Fruit fly (Drosophila melanogaster) whole organism, embryonic: ENCODE data around the gene trr.

Experiments used
- C15 ChIP-seq: fragments of 200-800 bp; sonication (Bioruptor generic); IDR thresholded peaks from 3 replicates; pipeline ENCODE4 v1.3.6; 2022; ENCODE audit warnings: missing biosample characterization, missing genetic modification characterization
- CG10431 ChIP-seq: fragments of 200-800 bp; sonication (Bioruptor generic); optimal IDR thresholded peaks from 3 replicates; lab custom pipeline; 2018; ENCODE audit warnings: missing biosample characterization, mild to moderate bottlenecking, missing genetic modification characterization
- CG10543 ChIP-seq: fragments of 200-800 bp; sonication (Bioruptor generic); optimal IDR thresholded peaks from 3 replicates; lab custom pipeline; 2017; ENCODE audit warnings: missing biosample characterization, mild to moderate bottlenecking, missing genetic modification characterization, moderate library complexity
- CG11093 ChIP-seq: fragments of 200-800 bp; sonication (Bioruptor generic); IDR thresholded peaks from 3 replicates; pipeline ENCODE4 v1.3.6; 2022; ENCODE audit warnings: missing biosample characterization, missing genetic modification characterization
- CG11398 ChIP-seq: fragments of 200-800 bp; sonication (Bioruptor generic); optimal IDR thresholded peaks from 2 replicates; lab custom pipeline; 2016; ENCODE audit warnings: missing biosample characterization, missing genetic modification characterization
- CG13424 ChIP-seq: fragments of 200-800 bp; sonication (Bioruptor generic); optimal IDR thresholded peaks from 2 replicates; lab custom pipeline; 2019; ENCODE audit warnings: missing biosample characterization, mild to moderate bottlenecking, missing genetic modification characterization, moderate library complexity
- CG14050 ChIP-seq: fragments of 200-800 bp; sonication (Bioruptor generic); IDR thresholded peaks from 3 replicates; pipeline ENCODE4 v1.3.6; 2022; ENCODE audit warnings: missing biosample characterization, missing genetic modification characterization
- CG16813 ChIP-seq: fragments of 200-800 bp; sonication (Bioruptor generic); IDR thresholded peaks from 3 replicates; pipeline ENCODE4 v1.3.6; 2022; ENCODE audit warnings: missing biosample characterization, missing genetic modification characterization; ENCODE audit not compliant: partially characterized antibody
- CG17361 ChIP-seq: fragments of 200-800 bp; sonication (Bioruptor generic); IDR thresholded peaks from 3 replicates; pipeline ENCODE4 v1.3.6; 2022; ENCODE audit warnings: missing biosample characterization, missing genetic modification characterization
- CG1792 ChIP-seq: fragments of 200-800 bp; sonication (Bioruptor generic); optimal IDR thresholded peaks from 2 replicates; lab custom pipeline; 2016; ENCODE audit warnings: missing biosample characterization, missing genetic modification characterization
- CG18764 ChIP-seq: fragments of 200-800 bp; sonication (Bioruptor generic); optimal IDR thresholded peaks from 3 replicates; lab custom pipeline; 2016; ENCODE audit warnings: missing biosample characterization, missing genetic modification characterization
- CG2116 ChIP-seq: fragments of 200-800 bp; sonication (Bioruptor generic); optimal IDR thresholded peaks from 3 replicates; lab custom pipeline; 2018; ENCODE audit warnings: missing biosample characterization, mild to moderate bottlenecking, missing genetic modification characterization
- CG31365 ChIP-seq: fragments of 200-800 bp; sonication (Bioruptor generic); optimal IDR thresholded peaks from 2 replicates; lab custom pipeline; 2018; ENCODE audit warnings: missing biosample characterization, mild to moderate bottlenecking, missing genetic modification characterization
- CG32767 ChIP-seq: fragments of 200-800 bp; sonication (Bioruptor generic); IDR thresholded peaks from 2 replicates; pipeline ENCODE4 v1.3.6; 2022; ENCODE audit warnings: missing biosample characterization, missing genetic modification characterization
- CG3995 ChIP-seq: fragments of 200-800 bp; sonication (Bioruptor generic); optimal IDR thresholded peaks from 3 replicates; lab custom pipeline; 2016; ENCODE audit warnings: missing biosample characterization, missing genetic modification characterization
- CG42726 ChIP-seq: fragments of 200-800 bp; sonication (Bioruptor generic); IDR thresholded peaks from 2 replicates; pipeline ENCODE4 v1.3.6; 2022; ENCODE audit warnings: missing biosample characterization, missing genetic modification characterization; ENCODE audit not compliant: partially characterized antibody
- CG8765 ChIP-seq: fragments of 200-800 bp; sonication (Bioruptor generic); IDR thresholded peaks from 2 replicates; pipeline ENCODE4 v1.3.6; 2022; ENCODE audit warnings: missing biosample characterization, missing genetic modification characterization
- CG8924 ChIP-seq: fragments of 200-800 bp; optimal IDR thresholded peaks from 3 replicates; lab custom pipeline; 2019; ENCODE audit warnings: missing biosample characterization, mild to moderate bottlenecking, missing genetic modification characterization, moderate library complexity
- CG9727 ChIP-seq: fragments of 200-800 bp; sonication (Bioruptor generic); optimal IDR thresholded peaks from 3 replicates; lab custom pipeline; 2017; ENCODE audit warnings: missing biosample characterization, mild to moderate bottlenecking, missing genetic modification characterization
- CG9876 ChIP-seq: fragments of 200-800 bp; sonication (Bioruptor generic); optimal IDR thresholded peaks from 2 replicates; lab custom pipeline; 2016; ENCODE audit warnings: missing biosample characterization, missing genetic modification characterization
- Camta ChIP-seq: fragments of 200-800 bp; sonication (Bioruptor generic); optimal IDR thresholded peaks from 2 replicates; lab custom pipeline; 2016; ENCODE audit warnings: missing biosample characterization, missing genetic modification characterization
- Deaf1 ChIP-seq: fragments of 200-800 bp; optimal IDR thresholded peaks from 3 replicates; lab custom pipeline; 2019; ENCODE audit warnings: missing biosample characterization, mild to moderate bottlenecking, missing genetic modification characterization, moderate library complexity
- Drgx ChIP-seq: fragments of 200-800 bp; sonication (Bioruptor generic); IDR thresholded peaks from 2 replicates; pipeline ENCODE4 v1.3.6; 2022; ENCODE audit warnings: missing biosample characterization, missing genetic modification characterization
- Ets97D ChIP-seq: fragments of 200-800 bp; sonication (Bioruptor generic); optimal IDR thresholded peaks from 3 replicates; lab custom pipeline; 2016; ENCODE audit warnings: missing biosample characterization, missing genetic modification characterization
- Fer2 ChIP-seq: fragments of 200-800 bp; sonication (Bioruptor generic); optimal IDR thresholded peaks from 2 replicates; lab custom pipeline; 2018; ENCODE audit warnings: missing biosample characterization, mild to moderate bottlenecking, missing genetic modification characterization, moderate library complexity
- HLH54F ChIP-seq: fragments of 200-800 bp; sonication (Bioruptor generic); optimal IDR thresholded peaks from 3 replicates; lab custom pipeline; 2016; ENCODE audit warnings: missing biosample characterization, missing genetic modification characterization
- HmgZ ChIP-seq: fragments of 200-800 bp; sonication (Bioruptor generic); optimal IDR thresholded peaks from 2 replicates; lab custom pipeline; 2018; ENCODE audit warnings: missing biosample characterization, mild to moderate bottlenecking, missing genetic modification characterization
- Hmr ChIP-seq: fragments of 200-800 bp; sonication (Bioruptor generic); optimal IDR thresholded peaks from 3 replicates; lab custom pipeline; 2017; ENCODE audit warnings: mild to moderate bottlenecking, missing biosample characterization, missing genetic modification reagents, missing genetic modification characterization
- Hr3 ChIP-seq: fragments of 200-800 bp; sonication (Bioruptor generic); optimal IDR thresholded peaks from 3 replicates; lab custom pipeline; 2016; ENCODE audit warnings: missing biosample characterization, missing genetic modification characterization
- Kr ChIP-seq: fragments of 200-800 bp; sonication (Bioruptor generic); optimal IDR thresholded peaks from 2 replicates; lab custom pipeline; 2017; ENCODE audit warnings: missing biosample characterization, mild to moderate bottlenecking, missing genetic modification characterization
- Nf-YB ChIP-seq: fragments of 200-800 bp; sonication (Bioruptor generic); optimal IDR thresholded peaks from 3 replicates; lab custom pipeline; 2019; ENCODE audit warnings: missing biosample characterization, mild to moderate bottlenecking, missing genetic modification characterization, moderate library complexity
- Opbp ChIP-seq: fragments of 200-800 bp; sonication (Bioruptor generic); IDR thresholded peaks from 3 replicates; pipeline ENCODE4 v1.3.6; 2022; ENCODE audit warnings: missing biosample characterization, missing genetic modification characterization; ENCODE audit not compliant: partially characterized antibody
- Rfx ChIP-seq: fragments of 200-800 bp; sonication (Bioruptor generic); IDR thresholded peaks from 2 replicates; pipeline ENCODE4 v1.3.6; 2022; ENCODE audit warnings: missing biosample characterization, missing genetic modification characterization
- Spps ChIP-seq: fragments of 200-800 bp; sonication (Bioruptor generic); optimal IDR thresholded peaks from 2 replicates; lab custom pipeline; 2018; ENCODE audit warnings: missing biosample characterization, mild to moderate bottlenecking, missing genetic modification characterization
- Ssrp ChIP-seq: fragments of 200-800 bp; sonication (Bioruptor generic); optimal IDR thresholded peaks from 2 replicates; lab custom pipeline; 2018; ENCODE audit warnings: missing biosample characterization, mild to moderate bottlenecking, missing genetic modification characterization, moderate library complexity
- Tbp ChIP-seq: fragments of >200 bp; optimal IDR thresholded peaks from 2 replicates; lab custom pipeline; 2018; ENCODE audit warnings: missing biosample characterization, missing genetic modification characterization
- cas ChIP-seq: fragments of 200-800 bp; sonication (Bioruptor generic); IDR thresholded peaks from 2 replicates; pipeline ENCODE4 v1.3.6; 2022; ENCODE audit warnings: missing biosample characterization, missing genetic modification characterization
- cg ChIP-seq: fragments of 200-800 bp; sonication (Bioruptor generic); optimal IDR thresholded peaks from 3 replicates; lab custom pipeline; 2019; ENCODE audit warnings: missing biosample characterization, mild to moderate bottlenecking, missing genetic modification characterization, moderate library complexity
- dati ChIP-seq: fragments of 200-800 bp; sonication (Bioruptor generic); IDR thresholded peaks from 2 replicates; pipeline ENCODE4 v1.3.6; 2022; ENCODE audit warnings: missing biosample characterization, missing genetic modification characterization
- dm ChIP-seq: fragments of 200-800 bp; sonication (Bioruptor generic); optimal IDR thresholded peaks from 3 replicates; lab custom pipeline; 2016; ENCODE audit warnings: missing biosample characterization, missing genetic modification characterization
- en ChIP-seq: fragments of 200-800 bp; sonication (Bioruptor generic); optimal IDR thresholded peaks from 2 replicates; lab custom pipeline; 2016; ENCODE audit warnings: missing biosample characterization, missing genetic modification characterization
- ken ChIP-seq: fragments of 200-800 bp; sonication (Bioruptor generic); IDR thresholded peaks from 3 replicates; pipeline ENCODE4 v1.3.6; 2022; ENCODE audit warnings: missing biosample characterization, missing genetic modification characterization
- kni ChIP-seq: fragments of 200-800 bp; sonication (Bioruptor generic); optimal IDR thresholded peaks from 3 replicates; lab custom pipeline; 2017; ENCODE audit warnings: mild to moderate bottlenecking, missing biosample characterization, missing genetic modification reagents, missing genetic modification characterization
- lilli ChIP-seq: fragments of 200-800 bp; sonication (Bioruptor generic); optimal IDR thresholded peaks from 3 replicates; lab custom pipeline; 2016; ENCODE audit warnings: missing biosample characterization, missing genetic modification characterization
- nerfin-1 ChIP-seq: fragments of 200-800 bp; sonication (Bioruptor generic); optimal IDR thresholded peaks from 3 replicates; lab custom pipeline; 2019; ENCODE audit warnings: missing biosample characterization, mild to moderate bottlenecking, missing genetic modification characterization, moderate library complexity
- phol ChIP-seq: fragments of 200-800 bp; sonication (Bioruptor generic); optimal IDR thresholded peaks from 3 replicates; lab custom pipeline; 2018; ENCODE audit warnings: missing biosample characterization, mild to moderate bottlenecking, missing genetic modification characterization, moderate library complexity
- sim ChIP-seq: fragments of 200-800 bp; sonication (Bioruptor generic); IDR thresholded peaks from 2 replicates; pipeline ENCODE4 v1.3.6; 2022; ENCODE audit warnings: missing biosample characterization, missing genetic modification characterization
- sqz ChIP-seq: fragments of 200-800 bp; sonication (Bioruptor generic); optimal IDR thresholded peaks from 3 replicates; lab custom pipeline; 2018; ENCODE audit warnings: missing biosample characterization, mild to moderate bottlenecking, missing genetic modification characterization
- ssp ChIP-seq: fragments of 200-800 bp; sonication (Bioruptor generic); IDR thresholded peaks from 2 replicates; pipeline ENCODE4 v1.3.6; 2022; ENCODE audit warnings: missing biosample characterization, missing genetic modification characterization
- tap ChIP-seq: fragments of 200-800 bp; optimal IDR thresholded peaks from 3 replicates; lab custom pipeline; 2019; ENCODE audit warnings: missing biosample characterization, mild to moderate bottlenecking, missing genetic modification characterization, moderate library complexity
- yki ChIP-seq: fragments of >200 bp; optimal IDR thresholded peaks from 3 replicates; lab custom pipeline; 2018
- zfh2 ChIP-seq: fragments of 200-800 bp; sonication (Bioruptor generic); optimal IDR thresholded peaks from 2 replicates; lab custom pipeline; 2016; ENCODE audit warnings: missing biosample characterization, missing genetic modification characterization

The trr gene

DNA sequence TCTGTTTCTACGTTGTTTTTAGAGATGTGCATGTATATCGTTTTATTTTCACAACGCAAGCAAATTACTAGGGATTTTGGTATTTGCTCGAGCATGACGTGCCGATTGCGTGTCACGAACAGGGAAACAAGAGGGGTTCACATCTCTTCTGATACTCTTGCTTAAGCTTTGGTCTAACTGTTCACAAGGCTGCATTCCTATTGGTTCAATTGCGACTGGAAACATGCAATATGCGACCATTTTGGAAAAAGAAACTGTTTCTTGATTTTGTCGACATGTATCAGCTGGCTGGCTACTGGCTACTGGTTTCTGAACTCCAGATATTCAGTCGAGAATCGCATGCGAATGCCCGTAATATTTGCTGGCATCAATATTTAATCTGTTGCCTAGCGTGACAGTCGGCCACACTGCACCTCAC lies 9.6 kb downstream of the trr start, which contains the start of gene Coa8 (continued):
- TF ChIP-seq nerfin-1 (tag; lab: Kevin White, UChicago) (peak; percentile 16), kni (GFP tag; lab: Kevin White, UChicago) (no peak), CG11398 (GFP tag; lab: Kevin White, UChicago) (no peak), CG18764 (no peak), Fer2 (tag; lab: Kevin White, UChicago) (no peak), HLH54F (GFP tag; lab: Kevin White, UChicago) (peak; percentile 43), Tbp (GFP tag; lab: Kevin White, UChicago) (no peak), Drgx (peak; percentile 46; the same call in 1 of the 2 replicates), Hmr (GFP tag; lab: Kevin White, UChicago) (peak; percentile 28), sim (GFP tag; lab: Robert Waterston, UW) (no peak), cg (no peak), ken (GFP tag; lab: Robert Waterston, UW) (0 out of 3 replicates have a peak, but pooled peaks have one; percentile 8), Opbp (GFP tag; lab: Robert Waterston, UW) (peak; percentile 57; the same call in 1 of the 3 replicates), en (GFP tag; lab: Kevin White, UChicago) (no peak), Hr3 (GFP tag; lab: Kevin White, UChicago) (no peak), HmgZ (tag; lab: Kevin White, UChicago) (peak; percentile 53), sqz (no peak), Deaf1 (tag; lab: Kevin White, UChicago) (no peak), CG14050 (GFP tag; lab: Robert Waterston, UW) (no peak), CG10431 (GFP tag; lab: Kevin White, UChicago) (peak; percentile 8), yki (lab: Kevin White, UChicago) (no peak), Spps (tag; lab: Kevin White, UChicago) (no peak), CG8765 (GFP tag; lab: Robert Waterston, UW) (no peak), CG32767 (GFP tag; lab: Robert Waterston, UW) (no peak), CG3995 (GFP tag; lab: Kevin White, UChicago) (peak; percentile 30), CG9876 (GFP tag; lab: Kevin White, UChicago) (peak; percentile 17), Camta (no peak), CG17361 (GFP tag; lab: Robert Waterston, UW) (no peak; the same call in 2 of the 3 replicates), CG9727 (GFP tag; lab: Kevin White, UChicago) (no peak), CG13424 (tag; lab: Kevin White, UChicago) (peak; percentile 62), CG10543 (GFP tag; lab: Kevin White, UChicago) (no peak), C15 (GFP tag; lab: Robert Waterston, UW) (no peak), CG2116 (GFP tag; lab: Kevin White, UChicago) (peak; percentile 3), Kr (GFP tag; lab: Kevin White, UChicago) (no peak), CG11093 (no peak), CG1792 (no peak), CG16813 (peak; percentile 42), CG42726 (GFP tag; lab: Robert Waterston, UW) (no peak), Ets97D (GFP tag; lab: Kevin White, UChicago) (peak; percentile 9), Ssrp (tag; lab: Kevin White, UChicago) (peak; percentile 23), cas (GFP tag; lab: Robert Waterston, UW) (no peak), CG8924 (tag; lab: Kevin White, UChicago) (peak; percentile 7), Nf-YB (GFP tag; lab: Kevin White, UChicago) (peak; percentile 4), ssp (GFP tag; lab: Robert Waterston, UW) (peak; percentile 42; the same call in 1 of the 2 replicates), zfh2 (GFP tag; lab: Kevin White, UChicago) (peak; percentile 62), dati (GFP tag; lab: Robert Waterston, UW) (no peak), Rfx (peak; percentile 77), dm (GFP tag; lab: Kevin White, UChicago) (no peak), phol (tag; lab: Kevin White, UChicago) (peak; percentile 45), tap (no peak), CG31365 (tag; lab: Kevin White, UChicago) (no peak), lilli (GFP tag; lab: Kevin White, UChicago) (peak; percentile 53)
